Fruit fly (Drosophila melanogaster) whole organism, embryonic: Measurements from ENCODE around the gene CG14253.

ENCODE experiments used
- CG9817 ChIP-seq: fragments of 200-800 bp; sonication (Bioruptor generic); optimal IDR thresholded peaks from 2 replicates; lab custom pipeline; 2018; ENCODE audit warnings: missing biosample characterization, mild to moderate bottlenecking, missing genetic modification characterization, moderate library complexity
- Med ChIP-seq: fragments of 200-800 bp; sonication (Bioruptor generic); peaks from one replicate; lab custom pipeline; 2016; ENCODE audit warnings: missing biosample characterization, missing genetic modification characterization, mild to moderate bottlenecking, inconsistent platforms, moderate library complexity
- Optix ChIP-seq: fragments of 200-800 bp; sonication (Bioruptor generic); IDR thresholded peaks from 3 replicates; pipeline ENCODE4 v1.3.6; 2022; ENCODE audit warnings: missing biosample characterization, missing genetic modification characterization
- crp ChIP-seq, 2 experiments: fragments of 200-800 bp; sonication (Bioruptor generic); optimal IDR thresholded peaks; 2 replicates in 1 of 2; 3 replicates in 1 of 2; lab custom pipeline; 2017; ENCODE audit warnings: missing biosample characterization in 2 of 2, missing genetic modification characterization in 2 of 2, mild to moderate bottlenecking in 1 of 2, moderate library complexity in 1 of 2
- usp ChIP-seq: fragments of >200 bp; optimal IDR thresholded peaks from 2 replicates; lab custom pipeline; 2017; ENCODE audit warnings: missing biosample characterization, missing genetic modification characterization

DNA sequence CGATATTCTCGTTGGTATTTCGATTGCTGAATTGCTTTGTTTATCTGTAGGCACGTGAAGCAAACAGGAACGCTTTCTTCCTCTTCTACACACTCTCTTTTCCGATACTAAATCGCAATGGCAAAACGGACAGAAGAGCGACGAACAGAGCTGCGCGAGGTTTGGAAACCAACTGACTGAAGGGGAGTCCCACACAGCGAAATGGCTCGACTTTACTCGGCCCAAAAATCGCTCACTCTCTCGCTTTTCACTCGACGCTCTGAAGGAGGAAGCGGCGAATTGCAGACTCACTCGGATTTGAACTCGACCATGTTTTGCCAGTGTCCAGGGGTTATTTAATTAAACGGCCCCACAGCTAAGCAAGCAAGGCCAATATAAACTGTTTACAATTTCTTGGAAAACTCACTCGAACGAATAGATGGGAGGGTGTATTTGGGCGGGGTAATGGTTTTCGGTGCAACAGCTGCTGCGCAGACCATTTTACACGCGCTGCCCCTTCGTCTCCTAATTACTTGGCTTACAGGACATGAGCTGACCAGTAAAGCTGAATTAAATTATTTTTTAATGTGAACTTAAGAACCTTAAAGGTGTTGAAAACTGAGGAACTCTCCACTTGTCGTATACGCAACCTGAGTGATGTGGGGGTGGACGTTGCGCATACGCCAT, 19.9 kb upstream of the CG14253 start, which contains the start of gene CG6330:
- no peak for TF ChIP-seq Optix (GFP tag; lab: Robert Waterston, UW)
- TF ChIP-seq usp (GFP tag; lab: Kevin White, UChicago): no peak
- no peak for TF ChIP-seq crp (GFP tag; optimal IDR thresholded peaks at IDR 0.05; lab: Kevin White, UChicago)
- no peak for TF ChIP-seq CG9817
- TF ChIP-seq Med: peak; percentile 60
